Fruit fly (Drosophila melanogaster) whole organism, prepupa: ENCODE data around the gene Scp2.

ENCODE experiments used
- CG16779 ChIP-seq: fragments of 200-800 bp; sonication (Bioruptor generic); optimal IDR thresholded peaks from 3 replicates; lab custom pipeline; 2017; ENCODE audit warnings: missing biosample characterization, mild to moderate bottlenecking, missing genetic modification characterization
- Gug ChIP-seq: fragments of 200-800 bp; sonication (Bioruptor generic); IDR thresholded peaks from 2 replicates; pipeline ENCODE4 v1.3.6; 2022; ENCODE audit warnings: missing biosample characterization, missing genetic modification characterization
- Hr39 ChIP-seq: fragments of 200-800 bp; sonication (Bioruptor generic); optimal IDR thresholded peaks from 2 replicates; lab custom pipeline; 2016; ENCODE audit warnings: missing biosample characterization, missing genetic modification characterization

DNA sequence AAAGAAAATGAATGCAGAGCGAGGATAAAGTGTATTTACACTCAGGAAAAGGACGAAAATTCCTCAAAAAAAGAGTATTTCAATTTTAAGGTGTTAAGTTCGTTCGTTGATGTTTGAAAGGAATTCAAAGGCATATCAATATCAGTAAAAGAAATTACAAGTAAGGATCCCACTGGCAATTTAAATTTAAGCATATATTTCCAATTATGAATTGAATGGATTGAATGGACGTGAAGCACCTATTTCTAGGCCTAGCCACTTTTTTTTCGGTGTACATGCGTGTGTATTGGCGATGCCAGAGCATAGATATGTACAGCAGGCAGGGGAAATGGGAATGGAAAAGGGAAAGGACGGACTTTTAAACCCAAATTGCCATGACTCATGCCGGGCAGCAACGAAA is 47.1 kb upstream of the Scp2 start:
- no peak for TF ChIP-seq CG16779 (tag; lab: Kevin White, UChicago)
- no peak for TF ChIP-seq Gug
- no peak for TF ChIP-seq Hr39 (GFP tag; lab: Kevin White, UChicago)
